Worm (Caenorhabditis elegans) whole organism, L4 larva: Measurements from ENCODE around the gene ZK617.26.

Experiments used
- Y48G9A.11 ChIP-seq: fragments of 200-800 bp; sonication (Bioruptor generic); IDR thresholded peaks from 2 replicates; pipeline ENCODE4 v1.3.6; 2022; ENCODE audit warnings: missing genetic modification reagents, missing genetic modification characterization, missing compliant biosample characterization
- arid-1 ChIP-seq: fragments of 200-800 bp; sonication (Bioruptor generic); conservative IDR thresholded peaks from 2 replicates; pipeline ENCODE4 v1.3.6; 2022; ENCODE audit warnings: missing genetic modification reagents, missing genetic modification characterization, missing compliant biosample characterization
- dpl-1 ChIP-seq: fragments of 150-350 bp; optimal IDR thresholded peaks from 2 replicates; lab custom pipeline; 2014; ENCODE audit warnings: missing biosample characterization, missing genetic modification reagents, missing genetic modification characterization
- nhr-11 ChIP-seq: fragments of 150-350 bp; optimal IDR thresholded peaks from 2 replicates; lab custom pipeline; 2014; ENCODE audit warnings: missing biosample characterization, missing genetic modification characterization
- unc-62 ChIP-seq, 3 experiments: fragments of 150-350 bp in 1 of 3; sonication (generic microtip); optimal IDR thresholded peaks in 2 of 3; peaks in 1 of 3; 1 replicate in 1 of 3; 2 replicates in 2 of 3; lab custom pipeline; 2014 to 2017; ENCODE audit warnings: missing biosample characterization in 3 of 3, missing genetic modification characterization in 3 of 3, missing genetic modification reagents in 3 of 3, missing genotype in 1 of 3

ce11 chrIV:12047552-12048347 is 37.0 kb upstream of the ZK617.26 start, which contains the start of gene T12G3.4:
- TF ChIP-seq nhr-11 (tag; lab: Kevin White, UChicago) (no peak), unc-62 (GFP tag; optimal IDR thresholded peaks at IDR 0.05 in 1 of 2; lab: Kevin White, UChicago) (no peak), unc-62 (tag; optimal IDR thresholded peaks at IDR 0.05; lab: Kevin White, UChicago) (no peak), dpl-1 (GFP tag; lab: Kevin White, UChicago) (no peak), arid-1 (GFP tag; lab: Robert Waterston, UW) (no peak), Y48G9A.11 (GFP tag; lab: Robert Waterston, UW) (no peak)
